Fruit fly (Drosophila melanogaster) whole organism, adult: ENCODE results near the gene CG12010.

Experiments
- Clk ChIP-seq: fragments of 200-800 bp; sonication (Bioruptor generic); optimal IDR thresholded peaks from 2 replicates; lab custom pipeline; 2017; ENCODE audit warnings: missing biosample characterization, missing genetic modification characterization
- ovo ChIP-seq: fragments of 200-800 bp; sonication (Bioruptor generic); optimal IDR thresholded peaks from 2 replicates; lab custom pipeline; 2016; ENCODE audit warnings: missing biosample characterization, missing genetic modification characterization

- TF ChIP-seq Clk (GFP tag; lab: Kevin White, UChicago) (no peak), ovo (GFP tag; lab: Kevin White, UChicago) (no peak)
These were observed 33.4 kb downstream of the CG12010 start for dm6 chr3L:3407481-3407880.
